Fruit fly (Drosophila melanogaster) whole organism, wandering third instar larva: Measurements from ENCODE around the gene Tsp66E.

Experiments
- Abd-B ChIP-seq: fragments of >200 bp; optimal IDR thresholded peaks from 2 replicates; lab custom pipeline; 2017; ENCODE audit warnings: missing biosample characterization, missing genetic modification characterization
- CG9705 ChIP-seq: fragments of 200-800 bp; sonication (Bioruptor generic); optimal IDR thresholded peaks from 2 replicates; lab custom pipeline; 2018; ENCODE audit warnings: missing biosample characterization, mild to moderate bottlenecking, missing genetic modification characterization
- Dfd ChIP-seq: fragments of >200 bp; optimal IDR thresholded peaks from 2 replicates; lab custom pipeline; 2017; ENCODE audit warnings: missing biosample characterization, missing genetic modification characterization
- GATAd ChIP-seq: sonication (Bioruptor generic); optimal IDR thresholded peaks from 2 replicates; lab custom pipeline; 2016; ENCODE audit warnings: missing biosample characterization, missing genetic modification characterization
- Mio ChIP-seq: sonication (Bioruptor generic); optimal IDR thresholded peaks from 2 replicates; lab custom pipeline; 2016; ENCODE audit warnings: missing biosample characterization, missing genetic modification characterization
- Rel ChIP-seq, 2 experiments: fragments of 200-800 bp; sonication (Bioruptor generic) in 1 of 2; optimal IDR thresholded peaks; 2 replicates in 1 of 2; 3 replicates in 1 of 2; lab custom pipeline; 2016 to 2019; ENCODE audit warnings: mild to moderate bottlenecking in 2 of 2, missing biosample characterization in 2 of 2, missing genetic modification characterization in 2 of 2, moderate library complexity in 1 of 2
- Sp1 ChIP-seq: fragments of 200-800 bp; sonication (Bioruptor generic); optimal IDR thresholded peaks from 3 replicates; lab custom pipeline; 2019; ENCODE audit warnings: missing biosample characterization, mild to moderate bottlenecking, missing genetic modification characterization, moderate library complexity
- br ChIP-seq: fragments of 200-800 bp; sonication (Bioruptor generic); optimal IDR thresholded peaks from 2 replicates; lab custom pipeline; 2016; ENCODE audit warnings: missing biosample characterization, missing genetic modification characterization
- h ChIP-seq: fragments of 200-800 bp; sonication (Bioruptor generic); optimal IDR thresholded peaks from 3 replicates; lab custom pipeline; 2016; ENCODE audit warnings: missing biosample characterization, mild to moderate bottlenecking, missing genetic modification characterization
- psq ChIP-seq: fragments of 200-800 bp; sonication (Bioruptor generic); optimal IDR thresholded peaks from 3 replicates; lab custom pipeline; 2017; ENCODE audit warnings: missing biosample characterization, mild to moderate bottlenecking, missing genetic modification characterization, moderate library complexity

DNA sequence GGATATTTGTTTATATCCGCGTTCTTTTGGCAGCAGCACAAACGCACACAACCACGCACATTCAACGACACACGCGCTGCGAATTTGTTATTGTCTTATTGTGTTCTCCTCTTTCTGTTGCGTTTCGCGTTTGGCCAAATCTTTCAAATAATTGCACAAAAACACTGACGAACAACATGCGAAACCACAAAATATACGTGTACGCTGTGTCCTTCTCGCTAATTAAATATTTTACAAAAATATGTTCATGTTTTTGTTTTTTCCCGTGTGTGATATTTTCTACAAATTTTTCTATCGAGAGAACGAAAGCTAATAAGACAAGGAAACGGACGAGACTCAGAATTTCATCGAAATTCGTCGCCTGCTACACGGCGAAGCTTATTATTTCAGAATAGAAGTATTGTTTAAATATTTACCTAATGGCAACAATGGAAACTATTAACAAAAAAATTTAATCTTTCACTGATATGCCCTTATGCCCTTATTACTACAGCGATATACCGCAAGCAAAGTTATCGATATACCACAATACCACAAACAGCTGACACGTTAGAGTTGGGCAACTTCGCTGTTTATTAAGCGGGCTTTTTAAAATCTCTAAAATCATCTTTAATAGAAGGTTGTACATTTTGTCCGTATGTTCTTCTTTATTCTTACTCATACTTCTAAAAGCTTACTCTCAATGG, 41.8 kb downstream of the Tsp66E start, which contains the start of the genes CG43783 and orb2:
- TF ChIP-seq Sp1, result no peak
- peak; percentile 31 for TF ChIP-seq psq (GFP tag; lab: Kevin White, UChicago)
- no peak for TF ChIP-seq Rel (GFP tag; optimal IDR thresholded peaks at IDR 0.05; lab: Kevin White, UChicago)
- TF ChIP-seq Rel (tag; optimal IDR thresholded peaks at IDR 0.05; lab: Kevin White, UChicago), result no peak
- no peak for TF ChIP-seq CG9705
- TF ChIP-seq Abd-B, result no peak
- no peak for TF ChIP-seq Mio
- TF ChIP-seq Dfd (GFP tag; lab: Kevin White, UChicago), result no peak
- no peak for TF ChIP-seq h
- no peak for TF ChIP-seq br (GFP tag; lab: Kevin White, UChicago)
- TF ChIP-seq GATAd, result no peak
